Worm (Caenorhabditis elegans): ENCODE data around the gene C17B7.10.

Gene C17B7.10

ce11 chrV:3315308-3315707, 26.5 kb downstream of the C17B7.10 start, which contains the start of gene arrd-19 (continued):
- TF ChIP-seq nhr-90 (tag; optimal IDR thresholded peaks at IDR 0.05; ENCODE audit: poor library complexity) (peak; percentile 34), pqm-1 (tag; optimal IDR thresholded peaks at IDR 0.05) (no peak), dpl-1 (GFP tag; optimal IDR thresholded peaks at IDR 0.05) (peak; percentile 46 to 76 (median 63)), Y116A8C.19 (tag; optimal IDR thresholded peaks at IDR 0.05; ENCODE audit: borderline replicate concordance) (no peak), fkh-8 (tag; optimal IDR thresholded peaks at IDR 0.05) (peak; percentile 66), grh-1 (GFP tag; IDR thresholded peaks at IDR 0.05) (peak; percentile 72), dsc-1 (tag; optimal IDR thresholded peaks at IDR 0.05) (peak; percentile 46), nhr-12 (tag; optimal IDR thresholded peaks at IDR 0.05) (no peak), skn-1 (tag; optimal IDR thresholded peaks at IDR 0.05) (peak; percentile 52), lin-35 (GFP tag; optimal IDR thresholded peaks at IDR 0.05) (peak; percentile 49 to 64), C34B4.2 (tag; optimal IDR thresholded peaks at IDR 0.05) (no peak), C16A3.4 (tag; optimal IDR thresholded peaks at IDR 0.05) (peak; percentile 49), irx-1 (tag; optimal IDR thresholded peaks at IDR 0.05) (peak; percentile 58), nhr-71 (tag; optimal IDR thresholded peaks at IDR 0.05) (peak; percentile 88), snu-23 (GFP tag; optimal IDR thresholded peaks at IDR 0.05) (peak; percentile 82), sup-37 (GFP tag; optimal IDR thresholded peaks at IDR 0.05) (no peak), efl-1 (optimal IDR thresholded peaks at IDR 0.05) (peak; percentile 74 to 75), efl-1 (GFP tag; optimal IDR thresholded peaks at IDR 0.05 in 1 of 2) (peak; percentile 51 to 95)

ce11 chrV:3312067-3312666, 29.6 kb downstream of the C17B7.10 start, which contains the start of gene arrd-18:
Gene arrd-18, minus strand, starts transcription at chrV:3312117.
- TF ChIP-seq lin-14 (GFP tag; optimal IDR thresholded peaks at IDR 0.05) (peak; percentile 92), nhr-20 (tag; optimal IDR thresholded peaks at IDR 0.05) (peak; percentile 32), tbx-2 (tag; optimal IDR thresholded peaks at IDR 0.05) (peak; percentile 10), fkh-8 (tag; optimal IDR thresholded peaks at IDR 0.05) (peak; percentile 20), C16A3.4 (tag; optimal IDR thresholded peaks at IDR 0.05) (peak; percentile 0), rnt-1 (tag; optimal IDR thresholded peaks at IDR 0.05) (peak; percentile 51), nhr-76 (tag; optimal IDR thresholded peaks at IDR 0.05) (no peak), sox-4 (tag; optimal IDR thresholded peaks at IDR 0.05) (no peak), grh-1 (GFP tag; IDR thresholded peaks at IDR 0.05) (peak; percentile 32; the same call in 1 of the 2 replicates), efl-1 (optimal IDR thresholded peaks at IDR 0.05) (peak in 1 of 2 experiments; percentile 19), efl-1 (GFP tag; optimal IDR thresholded peaks at IDR 0.05 in 1 of 2) (peak in 1 of 2 experiments; percentile 67), lin-13 (GFP tag; optimal IDR thresholded peaks at IDR 0.05) (no peak), nhr-85 (tag) (peak; percentile 21), Y116A8C.19 (tag; optimal IDR thresholded peaks at IDR 0.05; ENCODE audit: borderline replicate concordance) (no peak), lsy-2 (tag; optimal IDR thresholded peaks at IDR 0.05) (peak in 1 of 2 experiments; percentile 3), dpl-1 (GFP tag; optimal IDR thresholded peaks at IDR 0.05) (peak in 1 of 3 experiments; percentile 13), nhr-71 (tag; optimal IDR thresholded peaks at IDR 0.05) (peak; percentile 62), nhr-19 (GFP tag; conservative IDR thresholded peaks at IDR 0.05) (peak; percentile 50), snpc-4 (tag; optimal IDR thresholded peaks at IDR 0.05) (no peak), nhr-47 (tag; optimal IDR thresholded peaks at IDR 0.05) (peak; percentile 18), snu-23 (GFP tag; optimal IDR thresholded peaks at IDR 0.05) (peak; percentile 51)

ce11 chrV:3308169-3308568, 33.6 kb downstream of the C17B7.10 start, which contains the start of gene srbc-3:
Gene srbc-3, plus strand, starts transcription at chrV:3308469.
- TF ChIP-seq mep-1 (tag; optimal IDR thresholded peaks at IDR 0.05) (no peak), nhr-85 (tag) (peak; percentile 2)

DNA sequence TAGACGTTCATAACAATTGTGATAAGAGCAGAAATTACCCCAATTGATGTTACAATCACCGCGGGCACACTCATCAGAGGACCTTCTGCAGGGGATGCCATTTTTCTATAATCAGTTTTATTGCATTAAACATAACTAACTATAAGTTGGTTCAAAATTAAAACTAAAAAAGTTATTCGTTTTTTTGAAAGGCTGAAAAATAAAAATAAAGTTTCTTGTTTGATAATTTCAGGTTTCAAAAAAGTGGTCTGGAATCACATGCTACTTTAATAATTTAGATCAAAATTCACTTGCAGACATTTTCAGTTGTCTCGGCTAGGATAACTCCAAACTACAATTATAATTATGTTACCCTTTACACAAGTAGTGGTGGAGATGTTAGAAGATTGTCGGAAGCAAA, 39.9 kb downstream of the C17B7.10 start, which contains the start of gene srbc-1:
Gene srbc-1, minus strand, starts transcription at position 101 of the 400 bp plus-strand sequence.
- TF ChIP-seq F16B12.6 (tag; optimal IDR thresholded peaks at IDR 0.05) (no peak), vab-15 (tag; optimal IDR thresholded peaks at IDR 0.05) (no peak), sptf-1 (tag; optimal IDR thresholded peaks at IDR 0.05) (no peak), elt-3 (tag; optimal IDR thresholded peaks at IDR 0.05) (no peak), ztf-4 (tag; optimal IDR thresholded peaks at IDR 0.05) (no peak), mep-1 (tag; optimal IDR thresholded peaks at IDR 0.05) (no peak), nhr-237 (tag; optimal IDR thresholded peaks at IDR 0.05) (no peak), snpc-4 (tag; optimal IDR thresholded peaks at IDR 0.05) (no peak), dsc-1 (tag; optimal IDR thresholded peaks at IDR 0.05) (no peak), sox-4 (tag; optimal IDR thresholded peaks at IDR 0.05) (no peak), efl-3 (GFP tag; optimal IDR thresholded peaks at IDR 0.05) (no peak), pax-3 (tag; optimal IDR thresholded peaks at IDR 0.05) (no peak), unc-130 (tag; optimal IDR thresholded peaks at IDR 0.05) (no peak)
